Fruit fly (Drosophila melanogaster) whole organism, pupa: ENCODE measurements around the gene Tsf1.

Experiments used
- CG10348 ChIP-seq: fragments of 200-800 bp; sonication (Bioruptor generic); IDR thresholded peaks from 2 replicates; pipeline ENCODE4 v1.3.6; 2022; ENCODE audit warnings: missing biosample characterization, missing genetic modification characterization
- CG12605 ChIP-seq: fragments of 200-800 bp; sonication (Bioruptor generic); IDR thresholded peaks from 2 replicates; pipeline ENCODE4 v1.3.6; 2022; ENCODE audit warnings: missing biosample characterization, missing genetic modification characterization
- CG13204 ChIP-seq: fragments of 200-800 bp; sonication (Bioruptor generic); optimal IDR thresholded peaks from 2 replicates; lab custom pipeline; 2018; ENCODE audit warnings: missing biosample characterization, mild to moderate bottlenecking, missing genetic modification characterization, moderate library complexity
- CG14655 ChIP-seq: fragments of 200-800 bp; sonication (Bioruptor generic); optimal IDR thresholded peaks from 3 replicates; lab custom pipeline; 2017; ENCODE audit warnings: mild to moderate bottlenecking, missing biosample characterization, missing genetic modification reagents, missing genetic modification characterization
- CG15710 ChIP-seq: fragments of 200-800 bp; sonication (Bioruptor generic); optimal IDR thresholded peaks from 2 replicates; lab custom pipeline; 2018; ENCODE audit warnings: missing biosample characterization, mild to moderate bottlenecking, missing genetic modification characterization, moderate library complexity
- CG17806 ChIP-seq: fragments of 200-800 bp; sonication (Bioruptor generic); optimal IDR thresholded peaks from 2 replicates; lab custom pipeline; 2018; ENCODE audit warnings: missing biosample characterization, mild to moderate bottlenecking, missing genetic modification characterization, moderate library complexity
- CG32121 ChIP-seq: fragments of 200-800 bp; sonication (Bioruptor generic); IDR thresholded peaks from 2 replicates; pipeline ENCODE4 v1.3.6; 2022; ENCODE audit warnings: missing biosample characterization, missing genetic modification characterization
- CG34367 ChIP-seq: fragments of 200-800 bp; sonication (Bioruptor generic); optimal IDR thresholded peaks from 2 replicates; lab custom pipeline; 2018; ENCODE audit warnings: missing biosample characterization, mild to moderate bottlenecking, missing genetic modification characterization
- CG4496 ChIP-seq: fragments of 200-800 bp; sonication (Bioruptor generic); IDR thresholded peaks from 3 replicates; pipeline ENCODE4 v1.3.6; 2022; ENCODE audit warnings: missing biosample characterization, missing genetic modification characterization
- CG8159 ChIP-seq: fragments of 200-800 bp; sonication (Bioruptor generic); optimal IDR thresholded peaks from 3 replicates; lab custom pipeline; 2018; ENCODE audit warnings: missing biosample characterization, mild to moderate bottlenecking, missing genetic modification characterization, moderate library complexity
- CG8301 ChIP-seq: fragments of 200-800 bp; sonication (Bioruptor generic); optimal IDR thresholded peaks from 2 replicates; lab custom pipeline; 2018; ENCODE audit warnings: missing biosample characterization, mild to moderate bottlenecking, missing genetic modification characterization
- CG9948 ChIP-seq: fragments of 200-800 bp; sonication (Bioruptor generic); optimal IDR thresholded peaks from 2 replicates; lab custom pipeline; 2018; ENCODE audit warnings: missing biosample characterization, mild to moderate bottlenecking, missing genetic modification characterization, moderate library complexity
- D1 ChIP-seq: fragments of 200-800 bp; sonication (Bioruptor generic); optimal IDR thresholded peaks from 2 replicates; lab custom pipeline; 2018; ENCODE audit warnings: missing biosample characterization, mild to moderate bottlenecking, missing genetic modification characterization, moderate library complexity
- EcR ChIP-seq: fragments of 200-800 bp; sonication (Bioruptor generic); optimal IDR thresholded peaks from 3 replicates; lab custom pipeline; 2019; ENCODE audit warnings: missing biosample characterization, missing genetic modification characterization, mild to moderate bottlenecking, moderate library complexity, missing genetic modification reagents
- Ets98B ChIP-seq: fragments of 200-800 bp; sonication (Bioruptor generic); IDR thresholded peaks from 2 replicates; pipeline ENCODE4 v1.3.6; 2022; ENCODE audit warnings: missing biosample characterization, missing genetic modification characterization
- Pif1A ChIP-seq: fragments of 200-800 bp; sonication (Bioruptor generic); optimal IDR thresholded peaks from 3 replicates; lab custom pipeline; 2016; ENCODE audit warnings: missing biosample characterization, missing genetic modification characterization
- Pif1B ChIP-seq: fragments of 200-800 bp; sonication (Bioruptor generic); optimal IDR thresholded peaks from 3 replicates; lab custom pipeline; 2016; ENCODE audit warnings: missing biosample characterization, missing genetic modification characterization
- Snoo ChIP-seq: fragments of 200-800 bp; sonication (Bioruptor generic); optimal IDR thresholded peaks from 3 replicates; lab custom pipeline; 2017; ENCODE audit warnings: missing biosample characterization, mild to moderate bottlenecking, missing genetic modification characterization, inconsistent platforms
- fd96Ca ChIP-seq: fragments of 200-800 bp; sonication (Bioruptor generic); IDR thresholded peaks from 3 replicates; pipeline ENCODE4 v1.3.6; 2022; ENCODE audit warnings: missing biosample characterization, missing genetic modification characterization
- gl ChIP-seq: fragments of 200-800 bp; sonication (Bioruptor generic); optimal IDR thresholded peaks from 2 replicates; lab custom pipeline; 2018; ENCODE audit warnings: missing biosample characterization, mild to moderate bottlenecking, missing genetic modification characterization
- rn ChIP-seq: fragments of 200-800 bp; sonication (Bioruptor generic); IDR thresholded peaks from 2 replicates; pipeline ENCODE4 v1.3.6; 2022; ENCODE audit warnings: missing biosample characterization, missing genetic modification characterization

The Tsf1 gene

dm6 chrX:18358352-18358931, 28.4 kb upstream of the Tsf1 start, which contains the start of gene CG6106:
Gene CG6106, plus strand, starts transcription at chrX:18358881.
- no peak for TF ChIP-seq gl (tag; lab: Kevin White, UChicago)
- no peak for TF ChIP-seq CG32121 (GFP tag; lab: Robert Waterston, UW)
- TF ChIP-seq D1 (tag; lab: Kevin White, UChicago) = no peak
- TF ChIP-seq fd96Ca (GFP tag; lab: Robert Waterston, UW) = no peak
- TF ChIP-seq CG8301 (tag; lab: Kevin White, UChicago) = no peak
- no peak for TF ChIP-seq CG4496 (GFP tag; lab: Robert Waterston, UW)
- no peak for TF ChIP-seq CG14655
- TF ChIP-seq CG12605 (GFP tag; lab: Robert Waterston, UW) = no peak
- TF ChIP-seq, all 21 proteins: peak for 0

DNA sequence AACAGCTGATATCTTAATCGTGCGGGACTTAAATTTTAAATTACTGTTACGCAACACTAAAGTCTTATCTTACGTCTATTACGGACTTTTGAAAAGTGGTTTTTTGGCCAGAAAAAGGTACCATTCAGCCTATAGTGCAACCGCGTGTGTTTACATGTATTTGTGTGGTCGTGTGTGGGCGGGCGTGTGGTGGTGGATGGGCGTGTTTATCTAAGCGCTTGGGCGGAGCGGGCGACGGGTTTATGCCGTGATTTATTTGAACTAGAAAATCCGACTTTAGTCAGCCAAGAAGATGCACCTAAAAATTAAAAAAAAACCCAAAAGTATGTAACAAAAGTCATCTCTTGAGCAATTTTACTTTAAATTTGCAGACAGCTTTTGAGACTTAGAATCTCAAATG, 23.5 kb upstream of the Tsf1 start:
- TF ChIP-seq CG17806 (tag; lab: Kevin White, UChicago) = no peak
- no peak for TF ChIP-seq CG4496 (GFP tag; lab: Robert Waterston, UW)
- TF ChIP-seq CG14655 = no peak
- no peak for TF ChIP-seq Ets98B (GFP tag; lab: Robert Waterston, UW)
- TF ChIP-seq CG13204 (GFP tag; lab: Kevin White, UChicago) = no peak
- no peak for TF ChIP-seq D1 (tag; lab: Kevin White, UChicago)

DNA sequence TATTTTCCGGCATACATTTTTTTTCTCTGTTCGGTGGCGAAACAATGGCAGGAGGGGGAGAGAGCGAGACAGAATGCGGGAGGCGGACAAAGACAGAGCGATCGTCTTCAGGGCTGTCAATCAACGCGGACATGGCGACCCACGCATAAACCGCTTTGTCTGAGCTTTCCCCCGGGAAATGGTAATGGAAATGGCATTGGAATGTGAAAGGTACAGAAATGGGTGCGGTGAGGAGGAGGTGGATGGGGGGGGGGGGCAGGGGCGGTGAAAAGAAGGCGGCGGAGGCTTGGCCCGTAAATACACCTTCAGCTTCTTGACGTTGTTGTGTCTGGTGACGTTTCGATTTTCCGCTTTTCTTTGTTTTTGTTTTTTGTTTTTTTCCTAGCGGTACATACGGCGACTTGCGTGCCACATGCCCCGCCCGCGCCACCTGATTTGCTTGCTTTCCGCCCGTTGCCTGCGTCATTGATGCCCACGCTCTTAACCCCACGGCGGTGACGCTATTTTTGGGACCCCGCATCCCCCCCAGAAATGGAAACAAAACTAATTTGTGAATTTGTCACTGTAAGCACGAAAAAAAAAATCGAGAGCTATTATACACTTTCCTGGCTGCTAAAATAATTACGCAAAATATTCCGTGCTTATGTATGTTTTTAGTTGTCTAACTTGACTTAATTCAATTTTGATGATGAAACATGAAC, 22.7 kb upstream of the Tsf1 start:
- TF ChIP-seq fd96Ca (GFP tag; lab: Robert Waterston, UW) (no peak), CG15710 (tag; lab: Kevin White, UChicago) (no peak), D1 (tag; lab: Kevin White, UChicago) (no peak), CG12605 (GFP tag; lab: Robert Waterston, UW) (no peak), Ets98B (GFP tag; lab: Robert Waterston, UW) (no peak), gl (tag; lab: Kevin White, UChicago) (no peak), CG17806 (tag; lab: Kevin White, UChicago) (no peak), CG8159 (tag; lab: Kevin White, UChicago) (no peak), CG13204 (GFP tag; lab: Kevin White, UChicago) (no peak), CG10348 (GFP tag; lab: Robert Waterston, UW) (no peak), CG4496 (GFP tag; lab: Robert Waterston, UW) (no peak), EcR (GFP tag; lab: Kevin White, UChicago) (no peak), CG14655 (no peak), Pif1A (GFP tag; lab: Kevin White, UChicago) (no peak), CG8301 (tag; lab: Kevin White, UChicago) (no peak), Pif1B (no peak), CG9948 (tag; lab: Kevin White, UChicago) (no peak)
- TF ChIP-seq, all 21 proteins: peak for 0

DNA sequence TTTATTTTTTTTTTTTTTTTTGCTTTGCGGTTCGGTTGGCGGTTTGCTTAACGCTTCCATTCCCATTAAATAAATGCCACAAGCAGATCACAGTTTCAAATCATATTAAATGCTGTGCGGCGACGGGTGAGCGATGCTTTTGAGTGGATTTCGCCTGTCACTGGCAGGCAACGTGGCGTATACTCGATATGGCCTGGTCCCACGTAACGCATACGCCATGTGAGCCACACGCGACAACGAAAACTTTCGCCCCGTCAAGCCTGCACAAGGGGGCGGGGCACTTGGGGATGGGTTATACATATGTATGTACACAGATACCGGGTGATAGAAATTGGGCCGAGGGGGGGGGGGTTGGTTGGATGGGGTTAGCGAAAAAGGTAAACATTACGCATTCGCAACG, 21.9 kb upstream of the Tsf1 start:
- no peak for TF ChIP-seq Ets98B (GFP tag; lab: Robert Waterston, UW)
- TF ChIP-seq CG32121 (GFP tag; lab: Robert Waterston, UW) = no peak
- no peak for TF ChIP-seq CG8301 (tag; lab: Kevin White, UChicago)
- no peak for TF ChIP-seq rn
- TF ChIP-seq CG12605 (GFP tag; lab: Robert Waterston, UW) = no peak

dm6 chrX:18366033-18366850, 20.6 kb upstream of the Tsf1 start, which contains the start of gene CrebB:
Gene CrebB, plus strand, starts transcription at chrX:18366357.
- TF ChIP-seq fd96Ca (GFP tag; lab: Robert Waterston, UW) = peak; percentile 40; the same call in 1 of the 3 replicates
- peak; percentile 5 for TF ChIP-seq CG17806 (tag; lab: Kevin White, UChicago)
- no peak for TF ChIP-seq CG10348 (GFP tag; lab: Robert Waterston, UW)
- TF ChIP-seq Ets98B (GFP tag; lab: Robert Waterston, UW) = peak; percentile 60
- TF ChIP-seq EcR (GFP tag; lab: Kevin White, UChicago) = peak; percentile 87
- peak; percentile 52 for TF ChIP-seq CG14655
- peak; percentile 71 for TF ChIP-seq CG4496 (GFP tag; lab: Robert Waterston, UW)
- peak; percentile 66 for TF ChIP-seq CG32121 (GFP tag; lab: Robert Waterston, UW)
- TF ChIP-seq CG12605 (GFP tag; lab: Robert Waterston, UW) = peak; percentile 14; the same call in 1 of the 2 replicates
- peak; percentile 26 for TF ChIP-seq Snoo (tag; lab: Kevin White, UChicago)
- peak; percentile 0 for TF ChIP-seq D1 (tag; lab: Kevin White, UChicago)
- peak; percentile 29 for TF ChIP-seq CG13204 (GFP tag; lab: Kevin White, UChicago)
- TF ChIP-seq Pif1B = no peak
- no peak for TF ChIP-seq rn
- peak; percentile 16 for TF ChIP-seq CG8301 (tag; lab: Kevin White, UChicago)
- TF ChIP-seq gl (tag; lab: Kevin White, UChicago) = peak; percentile 9
- peak; percentile 48 for TF ChIP-seq Pif1A (GFP tag; lab: Kevin White, UChicago)
- peak; percentile 13 for TF ChIP-seq CG15710 (tag; lab: Kevin White, UChicago)
- TF ChIP-seq CG9948 (tag; lab: Kevin White, UChicago) = no peak
- TF ChIP-seq CG34367 (tag; lab: Kevin White, UChicago) = peak; percentile 10
- peak; percentile 51 for TF ChIP-seq CG8159 (tag; lab: Kevin White, UChicago)
- TF ChIP-seq, all 21 proteins: peak for 17
